Fruit fly (Drosophila melanogaster): ENCODE data around the gene dsh.
A peak's percentile ranks its signal among the peaks of the same experiment; 100 is the strongest.

dsh gene

DNA sequence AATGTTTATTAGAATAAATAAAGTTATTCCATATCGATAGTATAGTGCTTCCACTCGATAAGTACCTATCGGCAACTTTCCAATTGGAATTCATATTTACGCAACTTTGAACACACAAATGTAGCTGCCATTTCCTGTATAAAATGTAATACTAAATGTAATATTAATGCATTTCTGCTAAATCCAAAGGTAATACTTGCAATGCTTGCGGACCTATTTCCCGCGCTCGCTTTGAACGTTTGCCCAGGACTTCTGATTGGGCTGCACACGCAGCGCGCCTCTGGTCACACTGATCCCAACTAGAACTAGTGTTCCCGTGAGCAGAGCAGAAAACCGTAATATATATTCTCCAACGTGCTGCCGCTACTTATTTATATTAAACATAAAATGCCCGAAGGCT is 13.7 kb downstream of the dsh start, which contains the start of gene dlg1 (continued):
- no peak for TF ChIP-seq Optix (GFP tag; IDR thresholded peaks at IDR 0.05)
- no peak for TF ChIP-seq Sox100B (GFP tag; optimal IDR thresholded peaks at IDR 0.05)
- TF ChIP-seq CG43689 (GFP tag; IDR thresholded peaks at IDR 0.05): no peak
- no peak for TF ChIP-seq CG10147 (GFP tag; optimal IDR thresholded peaks at IDR 0.05)
- TF ChIP-seq Hey (tag; optimal IDR thresholded peaks at IDR 0.05): no peak
- TF ChIP-seq kay (GFP tag; optimal IDR thresholded peaks at IDR 0.05): no peak
- no peak for TF ChIP-seq CG17359 (tag; optimal IDR thresholded peaks at IDR 0.05)
- no peak for TF ChIP-seq Sox102F (GFP tag; optimal IDR thresholded peaks at IDR 0.05)
- TF ChIP-seq crp (GFP tag; optimal IDR thresholded peaks at IDR 0.05): no peak
- TF ChIP-seq Sry-β (GFP tag; optimal IDR thresholded peaks at IDR 0.05): no peak
- TF ChIP-seq phol (tag; optimal IDR thresholded peaks at IDR 0.05): no peak
- no peak for TF ChIP-seq yki (optimal IDR thresholded peaks at IDR 0.05)
- TF ChIP-seq CHES-1-like (GFP tag; optimal IDR thresholded peaks at IDR 0.05): no peak
- TF ChIP-seq CG3838 (GFP tag; optimal IDR thresholded peaks at IDR 0.05): no peak
- TF ChIP-seq unpg (GFP tag; optimal IDR thresholded peaks at IDR 0.05): no peak
- TF ChIP-seq CG6175 (GFP tag; IDR thresholded peaks at IDR 0.05): no peak
- TF ChIP-seq GATAe (GFP tag; conservative IDR thresholded peaks at IDR 0.05): no peak
- no peak for TF ChIP-seq Bdp1 (GFP tag; optimal IDR thresholded peaks at IDR 0.05)
- peak; percentile 73 for TF ChIP-seq CG3995 (GFP tag; optimal IDR thresholded peaks at IDR 0.05)
- peak; percentile 8 for TF ChIP-seq Sin3A (optimal IDR thresholded peaks at IDR 0.05)
- TF ChIP-seq scrt (GFP tag; optimal IDR thresholded peaks at IDR 0.05): no peak
- no peak for TF ChIP-seq CG4617 (GFP tag; optimal IDR thresholded peaks at IDR 0.05; ENCODE audit: borderline replicate concordance)
- no peak for TF ChIP-seq ab (GFP tag; optimal IDR thresholded peaks at IDR 0.05)
- TF ChIP-seq CG5953 (GFP tag; IDR thresholded peaks at IDR 0.05): no peak
- no peak for TF ChIP-seq psq (GFP tag; optimal IDR thresholded peaks at IDR 0.05)
- no peak for TF ChIP-seq CG6854 (GFP tag; optimal IDR thresholded peaks at IDR 0.05)
- TF ChIP-seq Mad (GFP tag; optimal IDR thresholded peaks at IDR 0.05): no peak
- peak; percentile 63 for TF ChIP-seq stwl (tag; optimal IDR thresholded peaks at IDR 0.05)
- TF ChIP-seq org-1 (GFP tag; optimal IDR thresholded peaks at IDR 0.05): no peak
- peak; percentile 77 for TF ChIP-seq Med (GFP tag)
- TF ChIP-seq gfzf (GFP tag; optimal IDR thresholded peaks at IDR 0.05): peak; percentile 67
- no peak for TF ChIP-seq Hmr (GFP tag; optimal IDR thresholded peaks at IDR 0.05)
- peak; percentile 50; the same call in 1 of the 3 replicates for TF ChIP-seq mld (GFP tag; IDR thresholded peaks at IDR 0.05; ENCODE audit: partially characterized antibody)
- TF ChIP-seq row (GFP tag; IDR thresholded peaks at IDR 0.05): peak; percentile 33; the same call in 1 of the 3 replicates
- peak; percentile 67 for TF ChIP-seq CG16813 (GFP tag; IDR thresholded peaks at IDR 0.05; ENCODE audit: partially characterized antibody)
- no peak for TF ChIP-seq Hsf (GFP tag; optimal IDR thresholded peaks at IDR 0.05)
- no peak for TF ChIP-seq Dip2 (GFP tag; IDR thresholded peaks at IDR 0.05)
- TF ChIP-seq B-H2 (GFP tag; optimal IDR thresholded peaks at IDR 0.05): no peak
- TF ChIP-seq CG13775 (GFP tag; optimal IDR thresholded peaks at IDR 0.05): no peak
- no peak for TF ChIP-seq slou (GFP tag; optimal IDR thresholded peaks at IDR 0.05)
- no peak for TF ChIP-seq CG4360 (GFP tag; IDR thresholded peaks at IDR 0.05)
- no peak for TF ChIP-seq CG17829 (tag; optimal IDR thresholded peaks at IDR 0.05)
- TF ChIP-seq jumu (GFP tag; optimal IDR thresholded peaks at IDR 0.05): no peak
- TF ChIP-seq CG2712 (tag; optimal IDR thresholded peaks at IDR 0.05): peak; percentile 10
- no peak for TF ChIP-seq Mrtf (GFP tag; IDR thresholded peaks at IDR 0.05)
- peak; percentile 37 for TF ChIP-seq trem (tag; optimal IDR thresholded peaks at IDR 0.05)
- TF ChIP-seq bbx (GFP tag; IDR thresholded peaks at IDR 0.05; ENCODE audit: partially characterized antibody): peak; percentile 55
- no peak for TF ChIP-seq luna (GFP tag; optimal IDR thresholded peaks at IDR 0.05)
- no peak for TF ChIP-seq CG9609 (GFP tag; optimal IDR thresholded peaks at IDR 0.05)
- no peak for TF ChIP-seq CG15601 (tag; optimal IDR thresholded peaks at IDR 0.05)
- TF ChIP-seq CG13424 (tag; optimal IDR thresholded peaks at IDR 0.05): no peak
- no peak for TF ChIP-seq mam (GFP tag; optimal IDR thresholded peaks at IDR 0.05)

Data from whole organism, embryonic.